Worm (Caenorhabditis elegans) whole organism, early embryonic: Measurements from ENCODE around the gene srh-70.

Experiments used
- B0310.2 ChIP-seq: sonication (generic microtip); optimal IDR thresholded peaks from 2 replicates; lab custom pipeline; 2016; ENCODE audit warnings: mild to moderate bottlenecking, missing genetic modification characterization, missing compliant biosample characterization
- F13C5.2 ChIP-seq: sonication (generic microtip); optimal IDR thresholded peaks from 2 replicates; lab custom pipeline; 2017; ENCODE audit warnings: mild to moderate bottlenecking, missing genetic modification characterization, inconsistent platforms, missing compliant biosample characterization
- aly-1 ChIP-seq: sonication (generic microtip); optimal IDR thresholded peaks from 2 replicates; lab custom pipeline; 2016; ENCODE audit warnings: missing genetic modification characterization, missing compliant biosample characterization
- ama-1 ChIP-seq: fragments of 150-350 bp; optimal IDR thresholded peaks from 2 replicates; lab custom pipeline; 2014
- ceh-13 ChIP-seq: fragments of 200-800 bp; sonication (Bioruptor generic); optimal IDR thresholded peaks from 2 replicates; lab custom pipeline; 2018; ENCODE audit warnings: mild to moderate bottlenecking, missing genetic modification characterization, missing compliant biosample characterization
- ceh-36 ChIP-seq: sonication (generic microtip); optimal IDR thresholded peaks from 2 replicates; lab custom pipeline; 2016; ENCODE audit warnings: missing genetic modification characterization, inconsistent platforms, missing compliant biosample characterization
- ets-7 ChIP-seq: sonication (generic microtip); optimal IDR thresholded peaks from 2 replicates; lab custom pipeline; 2016; ENCODE audit warnings: missing genotype, missing genetic modification characterization, missing compliant biosample characterization
- flt-1 ChIP-seq: fragments of 200-800 bp; sonication (Bioruptor generic); IDR thresholded peaks from 2 replicates; pipeline ENCODE4 v1.3.6; 2022; ENCODE audit warnings: missing genetic modification characterization, missing compliant biosample characterization
- hmbx-1 ChIP-seq: sonication (generic microtip); optimal IDR thresholded peaks from 2 replicates; lab custom pipeline; 2016; ENCODE audit warnings: mild to moderate bottlenecking, missing genetic modification characterization, missing compliant biosample characterization
- hmg-4 ChIP-seq: fragments of 200-800 bp; sonication (Bioruptor generic); optimal IDR thresholded peaks from 2 replicates; lab custom pipeline; 2018; ENCODE audit warnings: mild to moderate bottlenecking, missing genetic modification characterization, missing compliant biosample characterization
- hnd-1 ChIP-seq: sonication (generic microtip); optimal IDR thresholded peaks from 2 replicates; lab custom pipeline; 2016; ENCODE audit warnings: missing genetic modification characterization, missing compliant biosample characterization
- pes-1 ChIP-seq: fragments of 200-800 bp; sonication (Bioruptor generic); IDR thresholded peaks from 2 replicates; pipeline ENCODE4 v1.3.6; 2022; ENCODE audit warnings: missing genetic modification reagents, missing genetic modification characterization, missing compliant biosample characterization
- scrt-1 ChIP-seq: fragments of 200-800 bp; sonication (Bioruptor generic); IDR thresholded peaks from 2 replicates; pipeline ENCODE4 v1.3.6; 2022; ENCODE audit warnings: missing genetic modification characterization, missing compliant biosample characterization
- sea-1 ChIP-seq: fragments of 200-800 bp; sonication (Bioruptor generic); conservative IDR thresholded peaks from 2 replicates; pipeline ENCODE4 v1.3.6; 2022; ENCODE audit warnings: missing genetic modification characterization, missing compliant biosample characterization
- tbx-11 ChIP-seq: fragments of 200-800 bp; sonication (Bioruptor generic); IDR thresholded peaks from 2 replicates; pipeline ENCODE4 v1.3.6; 2022; ENCODE audit warnings: missing genetic modification characterization, missing compliant biosample characterization
- tbx-37 ChIP-seq: fragments of 200-800 bp; sonication (Bioruptor generic); conservative IDR thresholded peaks from 2 replicates; pipeline ENCODE4 v1.3.6; 2022; ENCODE audit warnings: missing genetic modification reagents, missing genetic modification characterization, missing compliant biosample characterization
- tra-4 ChIP-seq: sonication (generic microtip); optimal IDR thresholded peaks from 2 replicates; lab custom pipeline; 2017; ENCODE audit warnings: missing genetic modification characterization, missing compliant biosample characterization

srh-70 gene

ce11 chrII:12525526-12525925, 6.9 kb upstream of the srh-70 start, which contains the start of gene srx-118:
srx-118 (plus strand) TSS chrII:12525826.
- no peak for TF ChIP-seq sea-1 (GFP tag; lab: Robert Waterston, UW)
- no peak for TF ChIP-seq F13C5.2 (tag; lab: Kevin White, UChicago)
- no peak for TF ChIP-seq scrt-1 (GFP tag; lab: Robert Waterston, UW)
- no peak for TF ChIP-seq aly-1
- TF ChIP-seq tra-4, result no peak
- no peak for TF ChIP-seq tbx-37 (GFP tag; lab: Robert Waterston, UW)
- TF ChIP-seq ceh-36 (tag; lab: Kevin White, UChicago), result no peak
- TF ChIP-seq pes-1, result no peak
- no peak for TF ChIP-seq ama-1 (lab: Kevin White, UChicago)
- TF ChIP-seq tbx-11, result no peak
- TF ChIP-seq hnd-1 (tag; lab: Kevin White, UChicago), result no peak
- TF ChIP-seq hmg-4, result no peak
- no peak for TF ChIP-seq hmbx-1 (tag; lab: Kevin White, UChicago)
- TF ChIP-seq flt-1 (GFP tag; lab: Robert Waterston, UW), result no peak
- TF ChIP-seq ceh-13 (GFP tag; lab: Kevin White, UChicago), result no peak
- no peak for TF ChIP-seq B0310.2 (tag; lab: Kevin White, UChicago)
- TF ChIP-seq ets-7 (tag; lab: Kevin White, UChicago), result no peak

DNA sequence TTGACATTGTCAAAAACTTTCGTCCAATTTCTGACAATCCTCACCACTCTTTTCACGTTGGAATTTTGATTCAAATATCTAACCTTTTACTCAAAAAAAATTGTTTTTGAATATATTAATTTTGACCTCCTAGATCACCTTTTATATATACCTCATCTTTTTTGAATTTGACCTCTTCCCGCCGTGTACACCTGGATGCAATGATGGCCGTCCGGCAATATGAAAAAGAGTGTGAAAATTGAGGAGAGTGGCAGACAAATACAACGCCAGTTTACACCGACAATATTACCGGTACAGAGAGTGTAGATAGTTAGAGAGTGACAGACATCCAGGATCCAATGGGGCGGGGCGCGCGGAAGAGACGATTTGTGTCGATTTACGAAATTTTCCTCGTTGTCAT, 957 bp upstream of the srh-70 start, which contains the start of gene ceh-99:
Gene ceh-99, plus strand, starts transcription at position 366 of the 400 bp plus-strand sequence.
- no peak for TF ChIP-seq tra-4
- no peak for TF ChIP-seq hmbx-1 (tag; lab: Kevin White, UChicago)
- TF ChIP-seq flt-1 (GFP tag; lab: Robert Waterston, UW), result no peak
- no peak for TF ChIP-seq tbx-11
- no peak for TF ChIP-seq ama-1 (lab: Kevin White, UChicago)
- no peak for TF ChIP-seq scrt-1 (GFP tag; lab: Robert Waterston, UW)
- TF ChIP-seq pes-1, result no peak
- TF ChIP-seq tbx-37 (GFP tag; lab: Robert Waterston, UW), result no peak

DNA sequence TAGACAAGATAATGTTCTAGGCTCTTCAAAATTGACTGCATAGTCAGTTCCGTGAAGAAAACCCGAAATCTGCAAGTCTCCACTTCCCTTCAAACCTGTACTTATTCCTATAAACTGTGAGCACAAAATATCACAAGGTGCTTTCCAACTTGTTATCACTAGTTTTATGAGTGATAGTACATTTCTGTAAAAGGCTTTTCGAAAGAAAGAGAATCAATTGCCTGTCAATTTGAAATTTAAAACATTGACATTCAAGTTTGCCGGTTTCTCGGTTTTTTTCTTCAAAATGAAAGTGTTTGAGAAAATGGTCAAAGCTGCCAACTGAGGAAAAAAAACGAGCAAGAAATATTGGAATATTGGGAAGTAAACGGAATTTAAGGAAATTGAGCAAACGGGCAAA, 651 bp downstream of the srh-70 start:
- TF ChIP-seq B0310.2 (tag; lab: Kevin White, UChicago), result no peak
- TF ChIP-seq aly-1, result no peak
- no peak for TF ChIP-seq hnd-1 (tag; lab: Kevin White, UChicago)
- no peak for TF ChIP-seq scrt-1 (GFP tag; lab: Robert Waterston, UW)
- no peak for TF ChIP-seq hmbx-1 (tag; lab: Kevin White, UChicago)
- no peak for TF ChIP-seq pes-1
- no peak for TF ChIP-seq F13C5.2 (tag; lab: Kevin White, UChicago)
- TF ChIP-seq tra-4, result no peak

- TF ChIP-seq tra-4, result no peak
- no peak for TF ChIP-seq tbx-37 (GFP tag; lab: Robert Waterston, UW)
- TF ChIP-seq sea-1 (GFP tag; lab: Robert Waterston, UW), result no peak
- TF ChIP-seq ceh-13 (GFP tag; lab: Kevin White, UChicago), result no peak
- TF ChIP-seq flt-1 (GFP tag; lab: Robert Waterston, UW), result no peak
- no peak for TF ChIP-seq B0310.2 (tag; lab: Kevin White, UChicago)
- TF ChIP-seq pes-1, result no peak
- TF ChIP-seq aly-1, result no peak
- TF ChIP-seq tbx-11, result no peak
- no peak for TF ChIP-seq scrt-1 (GFP tag; lab: Robert Waterston, UW)
- TF ChIP-seq ama-1 (lab: Kevin White, UChicago), result no peak
- no peak for TF ChIP-seq ceh-36 (tag; lab: Kevin White, UChicago)
- TF ChIP-seq F13C5.2 (tag; lab: Kevin White, UChicago), result no peak
- TF ChIP-seq hmg-4, result no peak
- TF ChIP-seq ets-7 (tag; lab: Kevin White, UChicago), result no peak
- TF ChIP-seq hmbx-1 (tag; lab: Kevin White, UChicago), result no peak
- TF ChIP-seq hnd-1 (tag; lab: Kevin White, UChicago), result no peak
These were observed 2.3 kb downstream of the srh-70 start, which contains the start of gene srh-61 for ce11 chrII:12516313-12516712. srh-61 (minus strand) TSS chrII:12516413.

DNA sequence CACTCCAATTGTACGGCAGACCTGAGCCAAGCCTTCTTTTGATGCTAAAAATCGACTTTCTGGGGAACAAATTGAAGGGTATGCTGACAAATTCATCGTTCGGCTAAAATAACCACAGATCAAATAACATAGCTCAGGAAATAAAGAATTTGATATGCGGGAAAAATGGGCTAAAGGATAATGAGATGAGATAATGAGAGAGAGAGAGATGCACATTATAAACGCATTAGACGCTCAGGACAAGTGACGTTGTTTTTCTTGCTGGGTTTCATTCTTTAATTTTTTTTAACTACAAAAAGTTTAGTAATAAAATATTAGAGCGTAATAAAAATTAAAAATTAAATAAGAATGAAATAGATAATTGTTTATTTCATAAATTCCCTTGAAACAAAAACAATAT, 4.0 kb downstream of the srh-70 start, which contains the start of gene srh-69:
Gene srh-69, minus strand, starts transcription at position 101 of the 400 bp plus-strand sequence.
- no peak for TF ChIP-seq flt-1 (GFP tag; lab: Robert Waterston, UW)

ce11 chrII:12511866-12512265, 6.8 kb downstream of the srh-70 start, which contains the start of gene srh-73:
srh-73 (plus strand) TSS chrII:12512166.
- no peak for TF ChIP-seq tbx-11
- no peak for TF ChIP-seq flt-1 (GFP tag; lab: Robert Waterston, UW)
- no peak for TF ChIP-seq hmg-4
- TF ChIP-seq F13C5.2 (tag; lab: Kevin White, UChicago), result no peak
- no peak for TF ChIP-seq aly-1
- TF ChIP-seq hmbx-1 (tag; lab: Kevin White, UChicago), result no peak
- TF ChIP-seq ama-1 (lab: Kevin White, UChicago), result no peak
- TF ChIP-seq tbx-37 (GFP tag; lab: Robert Waterston, UW), result no peak
- no peak for TF ChIP-seq scrt-1 (GFP tag; lab: Robert Waterston, UW)
- TF ChIP-seq B0310.2 (tag; lab: Kevin White, UChicago), result no peak
- no peak for TF ChIP-seq sea-1 (GFP tag; lab: Robert Waterston, UW)
- no peak for TF ChIP-seq ets-7 (tag; lab: Kevin White, UChicago)
- TF ChIP-seq tra-4, result no peak
- no peak for TF ChIP-seq ceh-36 (tag; lab: Kevin White, UChicago)
- TF ChIP-seq pes-1, result no peak

ce11 chrII:12508650-12509049, 10.0 kb downstream of the srh-70 start, which contains the start of gene srh-67:
srh-67 (plus strand) TSS chrII:12508950.
- TF ChIP-seq ceh-13 (GFP tag; lab: Kevin White, UChicago) (no peak), hmbx-1 (tag; lab: Kevin White, UChicago) (no peak), sea-1 (GFP tag; lab: Robert Waterston, UW) (no peak), ama-1 (lab: Kevin White, UChicago) (no peak), aly-1 (no peak), F13C5.2 (tag; lab: Kevin White, UChicago) (no peak), tbx-37 (GFP tag; lab: Robert Waterston, UW) (no peak), pes-1 (no peak), tra-4 (no peak), ceh-36 (tag; lab: Kevin White, UChicago) (no peak), B0310.2 (tag; lab: Kevin White, UChicago) (no peak), flt-1 (GFP tag; lab: Robert Waterston, UW) (no peak), tbx-11 (no peak)
